Worm (Caenorhabditis elegans) whole organism, young adult: Measurements from ENCODE around the gene prmt-4.

Experiments
- T26A5.8 ChIP-seq: sonication (generic microtip); optimal IDR thresholded peaks from 2 replicates; lab custom pipeline; 2016; ENCODE audit warnings: missing genetic modification characterization, missing compliant biosample characterization
- aptf-2 ChIP-seq: fragments of 200-800 bp; sonication (Bioruptor generic); conservative IDR thresholded peaks from 2 replicates; pipeline ENCODE4 v1.3.6; 2022; ENCODE audit warnings: missing genetic modification reagents, missing genetic modification characterization, missing compliant biosample characterization
- dox-1 ChIP-seq: fragments of 200-800 bp; sonication (Bioruptor generic); IDR thresholded peaks from 2 replicates; pipeline ENCODE4 v1.3.6; 2022; ENCODE audit warnings: missing genetic modification reagents, missing genetic modification characterization, missing compliant biosample characterization
- gei-17 ChIP-seq: fragments of 200-800 bp; sonication (Bioruptor generic); optimal IDR thresholded peaks from 2 replicates; lab custom pipeline; 2018; ENCODE audit warnings: mild to moderate bottlenecking, missing genetic modification characterization, missing compliant biosample characterization
- lin-54 ChIP-seq: fragments of 200-800 bp; sonication (Bioruptor generic); optimal IDR thresholded peaks from 2 replicates; lab custom pipeline; 2018; ENCODE audit warnings: mild to moderate bottlenecking, missing genetic modification characterization, missing compliant biosample characterization
- sea-2 ChIP-seq: fragments of 200-800 bp; sonication (Bioruptor generic); IDR thresholded peaks from 2 replicates; pipeline ENCODE4 v1.3.6; 2022; ENCODE audit warnings: missing genetic modification characterization, missing compliant biosample characterization

ce11 chrIV:648362-648761, 44.9 kb upstream of the prmt-4 start:
- TF ChIP-seq gei-17 (GFP tag; lab: Kevin White, UChicago) (no peak), dox-1 (GFP tag; lab: Robert Waterston, UW) (no peak), aptf-2 (GFP tag; lab: Robert Waterston, UW) (no peak), lin-54 (GFP tag; lab: Kevin White, UChicago) (no peak), T26A5.8 (tag; lab: Kevin White, UChicago) (no peak), sea-2 (GFP tag; lab: Robert Waterston, UW) (no peak)
